Worm (Caenorhabditis elegans): ENCODE data around the gene Y46C8AM.1.

DNA sequence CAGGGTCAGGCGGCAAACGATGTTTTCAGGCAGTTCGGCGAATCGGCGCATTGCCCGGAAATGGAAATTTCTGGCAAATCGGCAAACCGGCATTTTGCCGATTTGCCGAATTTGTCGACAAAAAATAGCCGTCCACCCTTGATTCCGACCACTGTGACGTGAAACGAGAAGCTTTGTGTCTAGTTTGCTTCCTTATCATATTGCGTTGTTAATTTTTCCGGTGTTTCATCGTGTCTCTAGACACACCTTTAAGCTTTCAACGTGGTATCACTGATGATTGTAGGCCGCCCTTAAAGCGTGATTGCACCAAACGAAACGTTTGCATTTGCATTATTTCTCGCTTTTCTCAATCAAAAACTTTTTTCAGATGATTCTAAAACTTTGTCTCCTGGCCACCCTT lies 25.6 kb upstream of the Y46C8AM.1 start, which contains the start of gene clec-71:
- TF ChIP-seq nhr-12 (tag; optimal IDR thresholded peaks at IDR 0.05): no peak
- TF ChIP-seq mab-5 (tag; optimal IDR thresholded peaks at IDR 0.05): no peak
